Worm (Caenorhabditis elegans) whole organism, L4 larva: ENCODE measurements around the gene tbx-9.

Source experiments
- egl-27 ChIP-seq: sonication (generic microtip); optimal IDR thresholded peaks from 3 replicates; lab custom pipeline; 2017; ENCODE audit warnings: missing biosample characterization, missing genetic modification reagents, missing genetic modification characterization
- pha-4 ChIP-seq, 2 experiments: fragments of 150-350 bp in 1 of 2; fragments of 200-800 bp in 1 of 2; sonication (Bioruptor generic) in 1 of 2; IDR thresholded peaks in 1 of 2; optimal IDR thresholded peaks in 1 of 2; 2 replicates each; pipeline versions ENCODE4 v1.3.6 to Lab custom; 2014 to 2022; ENCODE audit warnings: missing genetic modification characterization in 2 of 2, missing genetic modification reagents in 2 of 2, missing biosample characterization in 1 of 2, missing compliant biosample characterization in 1 of 2
- tra-1 ChIP-seq: fragments of 200-800 bp; sonication (Bioruptor generic); IDR thresholded peaks from 2 replicates; pipeline ENCODE4 v1.3.6; 2022; ENCODE audit warnings: missing genetic modification reagents, missing genetic modification characterization, missing compliant biosample characterization
- zag-1 ChIP-seq: fragments of 150-350 bp; optimal IDR thresholded peaks from 2 replicates; lab custom pipeline; 2014; ENCODE audit warnings: missing biosample characterization, missing genetic modification characterization

DNA sequence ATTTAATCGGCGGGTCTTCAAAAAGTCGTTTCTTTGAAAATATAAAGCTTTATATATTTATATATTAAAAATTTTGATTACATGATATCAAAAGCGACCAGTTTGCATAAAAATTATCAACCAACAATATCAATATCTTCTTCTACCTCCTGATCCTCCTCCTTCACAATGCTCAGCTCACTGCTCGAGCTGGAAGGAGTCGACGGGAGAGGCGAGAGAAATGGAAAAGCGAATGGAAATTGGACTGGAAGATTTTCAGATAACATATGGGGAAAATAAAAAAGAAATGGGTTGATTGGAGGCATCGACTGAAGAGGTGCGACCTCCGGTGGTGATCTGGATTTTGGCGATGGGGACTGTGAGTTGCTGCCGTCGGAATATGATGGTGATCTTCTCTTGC, 1.7 kb downstream of the tbx-9 start:
- TF ChIP-seq pha-4 (GFP tag; IDR thresholded peaks at IDR 0.05; lab: Robert Waterston, UW) (no peak), pha-4 (tag; optimal IDR thresholded peaks at IDR 0.05; lab: Kevin White, UChicago) (no peak), zag-1 (no peak), egl-27 (tag; lab: Kevin White, UChicago) (no peak), tra-1 (GFP tag; lab: Robert Waterston, UW) (no peak)
